Fruit fly (Drosophila melanogaster) whole organism, embryonic: Measurements from ENCODE around the gene CG14696.

Experiments used
- ATbp ChIP-seq: fragments of 200-800 bp; sonication (Bioruptor generic); optimal IDR thresholded peaks from 2 replicates; lab custom pipeline; 2017; ENCODE audit warnings: missing biosample characterization, mild to moderate bottlenecking, missing genetic modification characterization, missing genetic modification reagents
- Abd-B ChIP-seq: fragments of 200-800 bp; sonication (Bioruptor generic); optimal IDR thresholded peaks from 2 replicates; lab custom pipeline; 2018; ENCODE audit warnings: missing biosample characterization, mild to moderate bottlenecking, missing genetic modification characterization, moderate library complexity
- Ada2b ChIP-seq: fragments of 200-800 bp; sonication (Bioruptor generic); IDR thresholded peaks from 2 replicates; pipeline ENCODE4 v1.3.6; 2022; ENCODE audit warnings: missing biosample characterization, missing genetic modification characterization
- Antp ChIP-seq: fragments of 200-800 bp; sonication (Bioruptor generic); optimal IDR thresholded peaks from 3 replicates; lab custom pipeline; 2016; ENCODE audit warnings: missing biosample characterization, missing genetic modification characterization
- Blimp-1 ChIP-seq: fragments of 200-800 bp; sonication (Bioruptor generic); optimal IDR thresholded peaks from 3 replicates; lab custom pipeline; 2018; ENCODE audit warnings: missing biosample characterization, missing genetic modification characterization, mild to moderate bottlenecking, moderate library complexity, missing genetic modification reagents
- CG1024 ChIP-seq: fragments of 200-800 bp; sonication (Bioruptor generic); IDR thresholded peaks from 2 replicates; pipeline ENCODE4 v1.3.6; 2022; ENCODE audit warnings: missing biosample characterization, missing genetic modification characterization
- CG10959 ChIP-seq: fragments of 200-800 bp; sonication (Bioruptor generic); IDR thresholded peaks from 2 replicates; pipeline ENCODE4 v1.3.6; 2022; ENCODE audit warnings: missing biosample characterization, missing genetic modification characterization
- CG11504 ChIP-seq: fragments of 200-800 bp; sonication (Bioruptor generic); optimal IDR thresholded peaks from 3 replicates; lab custom pipeline; 2019; ENCODE audit warnings: missing biosample characterization, mild to moderate bottlenecking, missing genetic modification characterization, moderate library complexity
- CG14860 ChIP-seq: fragments of 200-800 bp; sonication (Bioruptor generic); IDR thresholded peaks from 3 replicates; pipeline ENCODE4 v1.3.6; 2022; ENCODE audit warnings: missing biosample characterization, missing genetic modification characterization; ENCODE audit not compliant: partially characterized antibody
- CG15514 ChIP-seq: fragments of 200-800 bp; sonication (Bioruptor generic); optimal IDR thresholded peaks from 3 replicates; lab custom pipeline; 2017; ENCODE audit warnings: missing biosample characterization, missing genetic modification characterization, mild to moderate bottlenecking, moderate library complexity, missing genetic modification reagents
- CG1647 ChIP-seq: fragments of 200-800 bp; sonication (Bioruptor generic); optimal IDR thresholded peaks from 3 replicates; lab custom pipeline; 2016; ENCODE audit warnings: missing biosample characterization, missing genetic modification characterization
- CG17186 ChIP-seq: fragments of 200-800 bp; sonication (Bioruptor generic); optimal IDR thresholded peaks from 3 replicates; lab custom pipeline; 2017; ENCODE audit warnings: missing biosample characterization, missing genetic modification reagents, missing genetic modification characterization
- CG17359 ChIP-seq: fragments of 200-800 bp; sonication (Bioruptor generic); optimal IDR thresholded peaks from 3 replicates; lab custom pipeline; 2018; ENCODE audit warnings: missing biosample characterization, mild to moderate bottlenecking, missing genetic modification characterization, moderate library complexity
- CG18262 ChIP-seq: fragments of 200-800 bp; optimal IDR thresholded peaks from 3 replicates; lab custom pipeline; 2019; ENCODE audit warnings: missing biosample characterization, mild to moderate bottlenecking, missing genetic modification characterization, moderate library complexity
- CG18764 ChIP-seq: fragments of 200-800 bp; sonication (Bioruptor generic); optimal IDR thresholded peaks from 3 replicates; lab custom pipeline; 2016; ENCODE audit warnings: missing biosample characterization, missing genetic modification characterization
- CG31441 ChIP-seq: fragments of 200-800 bp; sonication (Bioruptor generic); IDR thresholded peaks from 2 replicates; pipeline ENCODE4 v1.3.6; 2022; ENCODE audit warnings: missing biosample characterization, missing genetic modification characterization
- CG33213 ChIP-seq: fragments of 200-800 bp; sonication (Bioruptor generic); optimal IDR thresholded peaks from 3 replicates; lab custom pipeline; 2016; ENCODE audit warnings: missing biosample characterization, missing genetic modification characterization
- CG34376 ChIP-seq: fragments of 200-800 bp; sonication (Bioruptor generic); optimal IDR thresholded peaks from 2 replicates; lab custom pipeline; 2018; ENCODE audit warnings: missing biosample characterization, mild to moderate bottlenecking, missing genetic modification characterization
- CG4424 ChIP-seq: fragments of 200-800 bp; sonication (Bioruptor generic); optimal IDR thresholded peaks from 3 replicates; lab custom pipeline; 2016; ENCODE audit warnings: missing biosample characterization, missing genetic modification characterization
- CG4820 ChIP-seq: fragments of 200-800 bp; sonication (Bioruptor generic); optimal IDR thresholded peaks from 3 replicates; lab custom pipeline; 2016; ENCODE audit warnings: missing biosample characterization, missing genetic modification characterization
- CG6689 ChIP-seq: fragments of 200-800 bp; sonication (Bioruptor generic); IDR thresholded peaks from 2 replicates; pipeline ENCODE4 v1.3.6; 2022; ENCODE audit warnings: missing biosample characterization, missing genetic modification characterization
- Drgx ChIP-seq: fragments of 200-800 bp; sonication (Bioruptor generic); IDR thresholded peaks from 2 replicates; pipeline ENCODE4 v1.3.6; 2022; ENCODE audit warnings: missing biosample characterization, missing genetic modification characterization
- Gsc ChIP-seq: fragments of 200-800 bp; sonication (Bioruptor generic); IDR thresholded peaks from 2 replicates; pipeline ENCODE4 v1.3.6; 2022; ENCODE audit warnings: missing biosample characterization, missing genetic modification characterization
- HLH3B ChIP-seq: fragments of 200-800 bp; sonication (Bioruptor generic); IDR thresholded peaks from 2 replicates; pipeline ENCODE4 v1.3.6; 2022; ENCODE audit warnings: missing biosample characterization, missing genetic modification characterization
- Hey ChIP-seq: fragments of 200-800 bp; sonication (Bioruptor generic); optimal IDR thresholded peaks from 3 replicates; lab custom pipeline; 2018; ENCODE audit warnings: missing biosample characterization, mild to moderate bottlenecking, missing genetic modification characterization
- HmgZ ChIP-seq: fragments of 200-800 bp; sonication (Bioruptor generic); optimal IDR thresholded peaks from 2 replicates; lab custom pipeline; 2018; ENCODE audit warnings: missing biosample characterization, mild to moderate bottlenecking, missing genetic modification characterization
- Med ChIP-seq: fragments of 200-800 bp; sonication (Bioruptor generic); peaks from one replicate; lab custom pipeline; 2016; ENCODE audit warnings: missing biosample characterization, missing genetic modification characterization, mild to moderate bottlenecking, inconsistent platforms, moderate library complexity
- Myb ChIP-seq: fragments of 200-800 bp; sonication (Bioruptor generic); optimal IDR thresholded peaks from 2 replicates; lab custom pipeline; 2016; ENCODE audit warnings: missing biosample characterization, missing genetic modification characterization
- Side ChIP-seq: fragments of 200-800 bp; sonication (Bioruptor generic); optimal IDR thresholded peaks from 2 replicates; lab custom pipeline; 2016; ENCODE audit warnings: missing biosample characterization, missing genetic modification characterization
- Sox100B ChIP-seq: fragments of 200-800 bp; sonication (Bioruptor generic); optimal IDR thresholded peaks from 3 replicates; lab custom pipeline; 2018; ENCODE audit warnings: missing biosample characterization, mild to moderate bottlenecking, missing genetic modification characterization
- Stat92E ChIP-seq, 3 experiments: fragments of >200 bp in 2 of 3; fragments of 200-800 bp in 1 of 3; sonication (Bioruptor generic) in 1 of 3; optimal IDR thresholded peaks; 2 replicates each; lab custom pipeline; 2017 to 2019; ENCODE audit warnings: missing biosample characterization in 3 of 3, missing genetic modification characterization in 3 of 3, mild to moderate bottlenecking in 1 of 3, moderate library complexity in 1 of 3
- Xrp1 ChIP-seq: fragments of 200-800 bp; sonication (Bioruptor generic); IDR thresholded peaks from 2 replicates; pipeline ENCODE4 v1.3.6; 2022; ENCODE audit warnings: missing biosample characterization, missing genetic modification characterization
- ara ChIP-seq: fragments of 200-800 bp; sonication (Bioruptor generic); IDR thresholded peaks from 2 replicates; pipeline ENCODE4 v1.3.6; 2022; ENCODE audit warnings: missing biosample characterization, missing genetic modification characterization
- bsh ChIP-seq, 2 experiments: fragments of 200-800 bp; sonication (Bioruptor generic); optimal IDR thresholded peaks; 2 replicates each; lab custom pipeline; 2017 to 2018; ENCODE audit warnings: mild to moderate bottlenecking in 2 of 2, missing biosample characterization in 2 of 2, missing genetic modification characterization in 2 of 2, moderate library complexity in 1 of 2
- cad ChIP-seq: fragments of >200 bp; optimal IDR thresholded peaks from 2 replicates; lab custom pipeline; 2017; ENCODE audit warnings: missing biosample characterization, missing genetic modification characterization
- chif ChIP-seq, 2 experiments: fragments of 200-800 bp; sonication (Bioruptor generic); optimal IDR thresholded peaks; 3 replicates each; lab custom pipeline; 2016; ENCODE audit warnings: missing biosample characterization in 2 of 2, missing genetic modification characterization in 2 of 2
- dmrt99B ChIP-seq: fragments of 200-800 bp; sonication (Bioruptor generic); optimal IDR thresholded peaks from 2 replicates; lab custom pipeline; 2018; ENCODE audit warnings: missing biosample characterization, mild to moderate bottlenecking, missing genetic modification characterization, moderate library complexity
- dysf ChIP-seq: fragments of 200-800 bp; sonication (Bioruptor generic); IDR thresholded peaks from 3 replicates; pipeline ENCODE4 v1.3.6; 2022; ENCODE audit warnings: missing biosample characterization, missing genetic modification characterization
- nmo ChIP-seq: fragments of 200-800 bp; sonication (Bioruptor generic); optimal IDR thresholded peaks from 2 replicates; lab custom pipeline; 2018; ENCODE audit warnings: missing biosample characterization, mild to moderate bottlenecking, missing genetic modification characterization, moderate library complexity
- nom ChIP-seq: fragments of 200-800 bp; sonication (Bioruptor generic); optimal IDR thresholded peaks from 2 replicates; lab custom pipeline; 2017; ENCODE audit warnings: missing biosample characterization, missing genetic modification characterization, mild to moderate bottlenecking, moderate library complexity, missing genetic modification reagents
- phol ChIP-seq: fragments of 200-800 bp; sonication (Bioruptor generic); optimal IDR thresholded peaks from 3 replicates; lab custom pipeline; 2018; ENCODE audit warnings: missing biosample characterization, mild to moderate bottlenecking, missing genetic modification characterization, moderate library complexity
- prd ChIP-seq, 3 experiments: fragments of >200 bp in 2 of 3; fragments of 200-800 bp in 1 of 3; sonication (Bioruptor generic) in 1 of 3; optimal IDR thresholded peaks in 2 of 3; IDR thresholded peaks in 1 of 3; 2 replicates in 2 of 3; 3 replicates in 1 of 3; pipeline versions ENCODE4 v1.3.6 to Lab custom; 2017 to 2022; ENCODE audit warnings: missing biosample characterization in 1 of 3, missing genetic modification characterization in 1 of 3
- rib ChIP-seq: fragments of 200-800 bp; sonication (Bioruptor generic); IDR thresholded peaks from 2 replicates; pipeline ENCODE4 v1.3.6; 2022; ENCODE audit warnings: missing biosample characterization, missing genetic modification characterization
- sens ChIP-seq: fragments of 200-800 bp; sonication (Bioruptor generic); peaks from one replicate; lab custom pipeline; 2016; ENCODE audit warnings: missing biosample characterization, missing genetic modification characterization
- sim ChIP-seq: fragments of 200-800 bp; sonication (Bioruptor generic); IDR thresholded peaks from 2 replicates; pipeline ENCODE4 v1.3.6; 2022; ENCODE audit warnings: missing biosample characterization, missing genetic modification characterization
- sisA ChIP-seq: fragments of 200-800 bp; sonication (Bioruptor generic); IDR thresholded peaks from 2 replicates; pipeline ENCODE4 v1.3.6; 2022; ENCODE audit warnings: missing biosample characterization, missing genetic modification characterization
- sug ChIP-seq: fragments of 200-800 bp; optimal IDR thresholded peaks from 2 replicates; lab custom pipeline; 2019; ENCODE audit warnings: missing biosample characterization, mild to moderate bottlenecking, missing genetic modification characterization, moderate library complexity
- vfl ChIP-seq: fragments of 200-800 bp; sonication (Bioruptor generic); optimal IDR thresholded peaks from 2 replicates; lab custom pipeline; 2016; ENCODE audit warnings: missing biosample characterization, missing genetic modification characterization

Gene CG14696

dm6 chr3R:10832526-10833165 is 52.2 kb downstream of the CG14696 start:
- TF ChIP-seq CG18764 (GFP tag; lab: Kevin White, UChicago) = no peak
- TF ChIP-seq CG15514 (GFP tag; lab: Kevin White, UChicago) = no peak
- peak; percentile 56 for TF ChIP-seq sisA (GFP tag; lab: Robert Waterston, UW)
- peak; percentile 45 for TF ChIP-seq sens (GFP tag; lab: Kevin White, UChicago)
- no peak for TF ChIP-seq CG11504 (tag; lab: Kevin White, UChicago)
- peak in 1 of 2 experiments; percentile 10 for TF ChIP-seq chif (GFP tag; optimal IDR thresholded peaks at IDR 0.05; lab: Kevin White, UChicago)
- no peak for TF ChIP-seq CG17186 (GFP tag; lab: Kevin White, UChicago)
- TF ChIP-seq CG1024 (GFP tag; lab: Robert Waterston, UW) = peak; percentile 3; the same call in 1 of the 2 replicates
- peak; percentile 96 for TF ChIP-seq Drgx (GFP tag; lab: Robert Waterston, UW)
- TF ChIP-seq CG34376 = no peak
- peak; percentile 40; the same call in 1 of the 2 replicates for TF ChIP-seq HLH3B
- peak; percentile 9; the same call in 1 of the 2 replicates for TF ChIP-seq CG10959 (GFP tag; lab: Robert Waterston, UW)
- TF ChIP-seq Xrp1 (GFP tag; lab: Robert Waterston, UW) = no peak
- TF ChIP-seq prd (optimal IDR thresholded peaks at IDR 0.05; lab: Kevin White, UChicago) = no peak
- TF ChIP-seq prd (GFP tag; IDR thresholded peaks at IDR 0.05; lab: Robert Waterston, UW) = peak; percentile 47; the same call in 2 of the 3 replicates
- peak; percentile 59 for TF ChIP-seq Med (GFP tag; lab: Kevin White, UChicago)
- TF ChIP-seq sug = no peak
- TF ChIP-seq dysf = 0 out of 3 replicates have a peak, but pooled peaks have one; percentile 40
- peak; percentile 7 for TF ChIP-seq nmo (GFP tag; lab: Kevin White, UChicago)
- peak; percentile 17 for TF ChIP-seq Blimp-1 (GFP tag; lab: Kevin White, UChicago)
- peak; percentile 35 for TF ChIP-seq phol
- TF ChIP-seq CG33213 = no peak
- TF ChIP-seq nom = peak; percentile 79
- TF ChIP-seq CG17359 (tag; lab: Kevin White, UChicago) = peak; percentile 8
- TF ChIP-seq Myb (GFP tag; lab: Kevin White, UChicago) = no peak
- TF ChIP-seq CG1647 (GFP tag; lab: Kevin White, UChicago) = no peak
- no peak for TF ChIP-seq Stat92E (GFP tag; optimal IDR thresholded peaks at IDR 0.05; lab: Kevin White, UChicago)
- TF ChIP-seq Abd-B = peak; percentile 8
- TF ChIP-seq CG31441 (GFP tag; lab: Robert Waterston, UW) = peak; percentile 42; the same call in 1 of the 2 replicates
- peak; percentile 9; the same call in 1 of the 2 replicates for TF ChIP-seq Gsc (GFP tag; lab: Robert Waterston, UW)
- TF ChIP-seq HmgZ (tag; lab: Kevin White, UChicago) = no peak
- peak; percentile 38; the same call in 1 of the 2 replicates for TF ChIP-seq ara (GFP tag; lab: Robert Waterston, UW)
- TF ChIP-seq Side (GFP tag; lab: Kevin White, UChicago) = no peak
- peak; percentile 27 for TF ChIP-seq CG4820 (GFP tag; lab: Kevin White, UChicago)
- TF ChIP-seq Hey (tag; lab: Kevin White, UChicago) = no peak
- peak; percentile 7 for TF ChIP-seq Antp (GFP tag; lab: Kevin White, UChicago)
- no peak for TF ChIP-seq vfl (GFP tag; lab: Kevin White, UChicago)
- no peak for TF ChIP-seq CG14860 (GFP tag; lab: Robert Waterston, UW)
- TF ChIP-seq Sox100B = no peak
- TF ChIP-seq cad (GFP tag; lab: Kevin White, UChicago) = no peak
- TF ChIP-seq ATbp (GFP tag; lab: Kevin White, UChicago) = peak; percentile 1
- peak in 1 of 2 experiments; percentile 67 for TF ChIP-seq bsh (GFP tag; optimal IDR thresholded peaks at IDR 0.05; lab: Kevin White, UChicago)
- peak; percentile 42 for TF ChIP-seq dmrt99B
- no peak for TF ChIP-seq rib (GFP tag; lab: Robert Waterston, UW)
- TF ChIP-seq CG4424 (GFP tag; lab: Kevin White, UChicago) = peak; percentile 32
- peak; percentile 11 for TF ChIP-seq CG18262 (tag; lab: Kevin White, UChicago)
- TF ChIP-seq CG6689 (GFP tag; lab: Robert Waterston, UW) = peak; percentile 32; the same call in 1 of the 2 replicates
- peak; percentile 38; the same call in 1 of the 2 replicates for TF ChIP-seq sim
- TF ChIP-seq Ada2b (GFP tag; lab: Robert Waterston, UW) = 0 out of 2 replicates have a peak, but pooled peaks have one; percentile 14
